Fruit fly (Drosophila melanogaster) whole organism, embryonic: Measurements from ENCODE around the gene Lasp.

Experiments
- CG10543 ChIP-seq: fragments of 200-800 bp; sonication (Bioruptor generic); optimal IDR thresholded peaks from 3 replicates; lab custom pipeline; 2017; ENCODE audit warnings: missing biosample characterization, mild to moderate bottlenecking, missing genetic modification characterization, moderate library complexity
- CG1647 ChIP-seq: fragments of 200-800 bp; sonication (Bioruptor generic); optimal IDR thresholded peaks from 3 replicates; lab custom pipeline; 2016; ENCODE audit warnings: missing biosample characterization, missing genetic modification characterization
- CG17359 ChIP-seq: fragments of 200-800 bp; sonication (Bioruptor generic); optimal IDR thresholded peaks from 3 replicates; lab custom pipeline; 2018; ENCODE audit warnings: missing biosample characterization, mild to moderate bottlenecking, missing genetic modification characterization, moderate library complexity
- CG3163 ChIP-seq: fragments of 200-800 bp; sonication (Bioruptor generic); optimal IDR thresholded peaks from 3 replicates; lab custom pipeline; 2016; ENCODE audit warnings: missing biosample characterization, missing genetic modification characterization
- Dll ChIP-seq: fragments of 200-800 bp; sonication (Bioruptor generic); IDR thresholded peaks from 4 replicates; pipeline ENCODE4 v1.3.6; 2022; ENCODE audit warnings: missing biosample characterization, missing genetic modification characterization; ENCODE audit not compliant: partially characterized antibody
- Elba2 ChIP-seq: fragments of 200-800 bp; sonication (Bioruptor generic); optimal IDR thresholded peaks from 3 replicates; lab custom pipeline; 2016; ENCODE audit warnings: missing biosample characterization, missing genetic modification characterization
- Pdp1 ChIP-seq, 2 experiments: fragments of 200-800 bp; sonication (Bioruptor generic); optimal IDR thresholded peaks; 3 replicates each; lab custom pipeline; 2016; ENCODE audit warnings: missing biosample characterization in 2 of 2, missing genetic modification characterization in 2 of 2, mild to moderate bottlenecking in 1 of 2, moderate library complexity in 1 of 2
- eve ChIP-seq, 2 experiments: fragments of >200 bp; optimal IDR thresholded peaks; 2 replicates each; lab custom pipeline; 2017; ENCODE audit warnings: missing biosample characterization in 2 of 2, missing genetic modification characterization in 2 of 2
- klu ChIP-seq: fragments of 200-800 bp; sonication (Bioruptor generic); IDR thresholded peaks from 2 replicates; pipeline ENCODE4 v1.3.6; 2022; ENCODE audit warnings: missing biosample characterization, missing genetic modification characterization
- nerfin-1 ChIP-seq: fragments of 200-800 bp; sonication (Bioruptor generic); optimal IDR thresholded peaks from 3 replicates; lab custom pipeline; 2019; ENCODE audit warnings: missing biosample characterization, mild to moderate bottlenecking, missing genetic modification characterization, moderate library complexity
- pita ChIP-seq: fragments of 200-800 bp; sonication (Bioruptor generic); optimal IDR thresholded peaks from 2 replicates; lab custom pipeline; 2017; ENCODE audit warnings: missing biosample characterization, mild to moderate bottlenecking, missing genetic modification characterization
- so ChIP-seq: fragments of 200-800 bp; sonication (Bioruptor generic); IDR thresholded peaks from 3 replicates; pipeline ENCODE4 v1.3.6; 2022; ENCODE audit warnings: missing biosample characterization, missing genetic modification characterization

dm6 chr3L:16709673-16710257, 1.7 kb downstream of the Lasp start:
- TF ChIP-seq CG3163 (GFP tag; lab: Kevin White, UChicago) (no peak), CG17359 (no peak), eve (GFP tag; optimal IDR thresholded peaks at IDR 0.05; lab: Kevin White, UChicago) (no peak), klu (no peak), so (GFP tag; lab: Robert Waterston, UW) (no peak), Pdp1 (GFP tag; optimal IDR thresholded peaks at IDR 0.05; lab: Kevin White, UChicago) (no peak), CG1647 (GFP tag; lab: Kevin White, UChicago) (no peak), pita (no peak), Dll (GFP tag; lab: Robert Waterston, UW) (no peak), CG10543 (no peak), nerfin-1 (tag; lab: Kevin White, UChicago) (no peak), Elba2 (no peak)
